Fruit fly (Drosophila melanogaster): ENCODE measurements around the gene CG14275.
A peak's percentile ranks its signal among the peaks of the same experiment; 100 is the strongest.

CG14275 gene

dm6 chr2L:8290653-8291233 lies 36.5 kb upstream of the CG14275 start (continued):
- no peak for TF ChIP-seq sob (GFP tag; IDR thresholded peaks at IDR 0.05)
- peak; percentile 49; the same call in 1 of the 2 replicates for TF ChIP-seq amos (GFP tag; IDR thresholded peaks at IDR 0.05; ENCODE audit: partially characterized antibody)
- TF ChIP-seq Blimp-1 (GFP tag; optimal IDR thresholded peaks at IDR 0.05), result peak; percentile 15
- 0 out of 3 replicates have a peak, but pooled peaks have one; percentile 22 for TF ChIP-seq zfh1 (GFP tag; IDR thresholded peaks at IDR 0.05)
- 0 out of 2 replicates have a peak, but pooled peaks have one; percentile 16 for TF ChIP-seq Ada2b (GFP tag; IDR thresholded peaks at IDR 0.05)
- TF ChIP-seq Ets65A (GFP tag), result peak; percentile 88
- peak; percentile 34 for TF ChIP-seq Sox102F (GFP tag; optimal IDR thresholded peaks at IDR 0.05)
- no peak for TF ChIP-seq Dip2 (GFP tag; IDR thresholded peaks at IDR 0.05)
- peak; percentile 28; the same call in 1 of the 2 replicates for TF ChIP-seq slbo (GFP tag; IDR thresholded peaks at IDR 0.05)
- no peak for TF ChIP-seq sima (GFP tag; optimal IDR thresholded peaks at IDR 0.05)
- peak; percentile 21 for TF ChIP-seq ATbp (GFP tag; optimal IDR thresholded peaks at IDR 0.05)
- no peak for TF ChIP-seq Dll (GFP tag; IDR thresholded peaks at IDR 0.05; ENCODE audit: partially characterized antibody)
- no peak for TF ChIP-seq CG30403 (GFP tag; optimal IDR thresholded peaks at IDR 0.05)
- no peak for TF ChIP-seq vfl (GFP tag; optimal IDR thresholded peaks at IDR 0.05)
- no peak for TF ChIP-seq gcm2 (GFP tag; optimal IDR thresholded peaks at IDR 0.05)
- no peak for TF ChIP-seq CG32532 (GFP tag; IDR thresholded peaks at IDR 0.05)
- peak; percentile 15 for TF ChIP-seq nmo (GFP tag; optimal IDR thresholded peaks at IDR 0.05)
- no peak for TF ChIP-seq sens-2 (GFP tag; IDR thresholded peaks at IDR 0.05)
- peak; percentile 10 for TF ChIP-seq Oli (tag; optimal IDR thresholded peaks at IDR 0.05)
- TF ChIP-seq CG13775 (GFP tag; optimal IDR thresholded peaks at IDR 0.05), result peak; percentile 28
- no peak for TF ChIP-seq CG9817 (tag; optimal IDR thresholded peaks at IDR 0.05)
- TF ChIP-seq CG17385 (GFP tag; optimal IDR thresholded peaks at IDR 0.05), result peak; percentile 15
- no peak for TF ChIP-seq h (optimal IDR thresholded peaks at IDR 0.05)
- peak; percentile 68 for TF ChIP-seq corto (GFP tag; optimal IDR thresholded peaks at IDR 0.05)
- no peak for TF ChIP-seq CG6254 (GFP tag; optimal IDR thresholded peaks at IDR 0.05)
- no peak for TF ChIP-seq Camta (GFP tag; optimal IDR thresholded peaks at IDR 0.05)
- no peak for TF ChIP-seq repo (GFP tag; optimal IDR thresholded peaks at IDR 0.05)
- peak; percentile 26; the same call in 1 of the 3 replicates for TF ChIP-seq Optix (GFP tag; IDR thresholded peaks at IDR 0.05)
- TF ChIP-seq Elba2 (GFP tag; optimal IDR thresholded peaks at IDR 0.05), result no peak
- no peak for TF ChIP-seq CG14710 (tag; optimal IDR thresholded peaks at IDR 0.05)
- peak; percentile 8 for TF ChIP-seq Chrac-16 (GFP tag; optimal IDR thresholded peaks at IDR 0.05)
- 0 out of 4 replicates have a peak, but pooled peaks have one; percentile 29 for TF ChIP-seq Gug (GFP tag; IDR thresholded peaks at IDR 0.05)
- TF ChIP-seq CG2199 (GFP tag; IDR thresholded peaks at IDR 0.05), result 0 out of 3 replicates have a peak, but pooled peaks have one; percentile 62
- TF ChIP-seq H15 (GFP tag; IDR thresholded peaks at IDR 0.05), result 0 out of 3 replicates have a peak, but pooled peaks have one; percentile 14
- peak; percentile 39 for TF ChIP-seq dmrt99B (tag; optimal IDR thresholded peaks at IDR 0.05)
- TF ChIP-seq abd-A (tag; optimal IDR thresholded peaks at IDR 0.05), result no peak
- peak; percentile 39 for TF ChIP-seq CG10979 (tag; optimal IDR thresholded peaks at IDR 0.05)
- TF ChIP-seq CG17328 (GFP tag; IDR thresholded peaks at IDR 0.05), result peak; percentile 13; the same call in 1 of the 2 replicates
- TF ChIP-seq pan (optimal IDR thresholded peaks at IDR 0.05), result no peak
- TF ChIP-seq pan (GFP tag; optimal IDR thresholded peaks at IDR 0.05 in 1 of 2, IDR thresholded peaks at IDR 0.05 in 1 of 2), result peak in 1 of 2 experiments; percentile 25
- peak; percentile 27 for TF ChIP-seq phol (tag; optimal IDR thresholded peaks at IDR 0.05)
- peak; percentile 43 to 61 for TF ChIP-seq bsh (GFP tag; optimal IDR thresholded peaks at IDR 0.05)
- TF ChIP-seq row (GFP tag; IDR thresholded peaks at IDR 0.05), result peak; percentile 49
- TF ChIP-seq Med (GFP tag), result peak; percentile 77
- TF ChIP-seq sens (GFP tag), result peak; percentile 88
- TF ChIP-seq fd3F (GFP tag; optimal IDR thresholded peaks at IDR 0.05), result no peak
- TF ChIP-seq sisA (GFP tag; IDR thresholded peaks at IDR 0.05), result peak; percentile 57; the same call in 1 of the 2 replicates
- TF ChIP-seq CG12391 (tag; optimal IDR thresholded peaks at IDR 0.05), result no peak
- no peak for TF ChIP-seq CG1233 (GFP tag; optimal IDR thresholded peaks at IDR 0.05)
- TF ChIP-seq CG15601 (tag; optimal IDR thresholded peaks at IDR 0.05), result no peak

Measured in whole organism, embryonic.